Fruit fly (Drosophila melanogaster): ENCODE results near the gene Smyd4-2.
A peak's percentile ranks its signal among the peaks of the same experiment; 100 is the strongest.

Smyd4-2 gene

dm6 chr3L:12444040-12444439, 42.3 kb upstream of the Smyd4-2 start (continued):
- TF ChIP-seq Fer2 (tag; optimal IDR thresholded peaks at IDR 0.05): no peak
- peak; percentile 36 for TF ChIP-seq CG12391 (tag; optimal IDR thresholded peaks at IDR 0.05)
- TF ChIP-seq Rfx (GFP tag; IDR thresholded peaks at IDR 0.05): no peak
- TF ChIP-seq CoRest (tag; optimal IDR thresholded peaks at IDR 0.05): peak; percentile 5
- no peak for TF ChIP-seq CG15073 (GFP tag; optimal IDR thresholded peaks at IDR 0.05)
- no peak for TF ChIP-seq eve (GFP tag; optimal IDR thresholded peaks at IDR 0.05)
- TF ChIP-seq grn (GFP tag; optimal IDR thresholded peaks at IDR 0.05): no peak
- TF ChIP-seq Usf (GFP tag; optimal IDR thresholded peaks at IDR 0.05): no peak
- no peak for TF ChIP-seq Hr39 (optimal IDR thresholded peaks at IDR 0.05)
- no peak for TF ChIP-seq TFAM (GFP tag; optimal IDR thresholded peaks at IDR 0.05)
- no peak for TF ChIP-seq bcd (GFP tag; optimal IDR thresholded peaks at IDR 0.05)
- TF ChIP-seq tll (GFP tag; optimal IDR thresholded peaks at IDR 0.05): no peak
- no peak for TF ChIP-seq CG3407 (GFP tag; optimal IDR thresholded peaks at IDR 0.05)
- TF ChIP-seq CG12155 (GFP tag; optimal IDR thresholded peaks at IDR 0.05): no peak
- TF ChIP-seq CG10267 (tag; optimal IDR thresholded peaks at IDR 0.05): peak; percentile 64
- TF ChIP-seq ttk (GFP tag; IDR thresholded peaks at IDR 0.05): no peak
- TF ChIP-seq CG14667 (GFP tag; IDR thresholded peaks at IDR 0.05): no peak
- TF ChIP-seq zf30C (GFP tag; optimal IDR thresholded peaks at IDR 0.05): peak; percentile 68
- peak; percentile 22; the same call in 1 of the 3 replicates for TF ChIP-seq row (GFP tag; IDR thresholded peaks at IDR 0.05)
- no peak for TF ChIP-seq H15 (GFP tag; IDR thresholded peaks at IDR 0.05)
- no peak for TF ChIP-seq crc (GFP tag; optimal IDR thresholded peaks at IDR 0.05)
- TF ChIP-seq CG16815 (GFP tag; optimal IDR thresholded peaks at IDR 0.05): peak; percentile 21
- no peak for TF ChIP-seq cwo (GFP tag; optimal IDR thresholded peaks at IDR 0.05)
- TF ChIP-seq CG6689 (GFP tag; IDR thresholded peaks at IDR 0.05): no peak
- TF ChIP-seq CG42726 (GFP tag; IDR thresholded peaks at IDR 0.05; ENCODE audit: partially characterized antibody): no peak
- TF ChIP-seq tap (tag; optimal IDR thresholded peaks at IDR 0.05): no peak
- no peak for TF ChIP-seq B-H1 (GFP tag; IDR thresholded peaks at IDR 0.05)
- TF ChIP-seq D19B (GFP tag; optimal IDR thresholded peaks at IDR 0.05): no peak
- no peak for TF ChIP-seq dimm (GFP tag; IDR thresholded peaks at IDR 0.05)
- TF ChIP-seq CG30403 (GFP tag; optimal IDR thresholded peaks at IDR 0.05): no peak
- no peak for TF ChIP-seq CG17385 (GFP tag; optimal IDR thresholded peaks at IDR 0.05)
- no peak for TF ChIP-seq Hmx (GFP tag; optimal IDR thresholded peaks at IDR 0.05)
- TF ChIP-seq oc (tag; optimal IDR thresholded peaks at IDR 0.05): no peak
- TF ChIP-seq Oaz (GFP tag; IDR thresholded peaks at IDR 0.05): no peak
- no peak for TF ChIP-seq CG12659 (GFP tag; optimal IDR thresholded peaks at IDR 0.05)
- no peak for TF ChIP-seq Dref (GFP tag; IDR thresholded peaks at IDR 0.05)
- TF ChIP-seq dm (GFP tag; optimal IDR thresholded peaks at IDR 0.05): no peak
- TF ChIP-seq org-1 (GFP tag; optimal IDR thresholded peaks at IDR 0.05): no peak
- peak; percentile 33 for TF ChIP-seq CG17829 (tag; optimal IDR thresholded peaks at IDR 0.05)
- no peak for TF ChIP-seq CG10462 (GFP tag; optimal IDR thresholded peaks at IDR 0.05)
- TF ChIP-seq wdn (GFP tag; IDR thresholded peaks at IDR 0.05): no peak
- no peak for TF ChIP-seq HLH54F (GFP tag; optimal IDR thresholded peaks at IDR 0.05)
- no peak for TF ChIP-seq caup (GFP tag; optimal IDR thresholded peaks at IDR 0.05; ENCODE audit: severe bottlenecking)
- no peak for TF ChIP-seq otp (GFP tag; IDR thresholded peaks at IDR 0.05)
- TF ChIP-seq Blimp-1 (GFP tag; optimal IDR thresholded peaks at IDR 0.05): peak; percentile 49
- TF ChIP-seq CG11085 (GFP tag; IDR thresholded peaks at IDR 0.05): no peak
- no peak for TF ChIP-seq dysf (GFP tag; IDR thresholded peaks at IDR 0.05)
- peak; percentile 59 for TF ChIP-seq phol (tag; optimal IDR thresholded peaks at IDR 0.05)
- TF ChIP-seq Atf-2 (GFP tag; optimal IDR thresholded peaks at IDR 0.05): no peak
- TF ChIP-seq CG14050 (GFP tag; IDR thresholded peaks at IDR 0.05): no peak
- TF ChIP-seq Mrtf (GFP tag; IDR thresholded peaks at IDR 0.05): no peak
- TF ChIP-seq kay (GFP tag; optimal IDR thresholded peaks at IDR 0.05): no peak
- TF ChIP-seq CG10209 (GFP tag; optimal IDR thresholded peaks at IDR 0.05): peak; percentile 6
